Fruit fly (Drosophila melanogaster): ENCODE data around the gene CG44142.

- no peak for TF ChIP-seq CTCF (optimal IDR thresholded peaks at IDR 0.05)
- no peak for TF ChIP-seq CG8478 (optimal IDR thresholded peaks at IDR 0.05)
These were observed 3.8 kb downstream of the CG44142 start for dm6 chr3R:13309133-13309711.

All from S2 (cell line).